Worm (Caenorhabditis elegans): ENCODE measurements around the gene nlp-28.

Gene nlp-28

DNA sequence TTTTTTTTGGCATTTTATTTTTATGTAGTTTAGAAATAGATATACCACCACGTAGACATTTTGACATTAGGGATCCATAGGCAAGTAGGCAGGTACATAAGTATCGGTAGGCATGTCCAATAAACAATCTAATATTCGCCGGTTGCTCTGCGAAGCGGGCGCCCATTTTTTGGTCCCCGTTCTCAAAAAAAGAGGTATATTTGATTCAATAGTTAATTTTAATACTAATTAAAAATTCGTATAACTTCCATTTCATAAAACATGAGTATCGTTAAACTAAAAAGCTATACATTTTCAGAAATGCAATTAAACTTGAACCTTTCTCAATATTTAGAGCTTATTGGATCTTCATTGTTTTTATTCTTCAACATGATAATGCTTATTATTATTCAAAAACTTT lies 10.7 kb upstream of the nlp-28 start, which contains the start of gene str-83:
TSS of gene str-83 (plus strand) at position 301 of the 400 bp plus-strand sequence.
- no peak for TF ChIP-seq blmp-1 (tag; optimal IDR thresholded peaks at IDR 0.05)
- no peak for TF ChIP-seq ceh-8 (GFP tag; optimal IDR thresholded peaks at IDR 0.05)
- no peak for TF ChIP-seq aly-2 (tag; optimal IDR thresholded peaks at IDR 0.05)
- TF ChIP-seq pqm-1 (tag; optimal IDR thresholded peaks at IDR 0.05) = no peak
- TF ChIP-seq lir-3 (tag; optimal IDR thresholded peaks at IDR 0.05; ENCODE audit: poor library complexity) = no peak
- TF ChIP-seq dsc-1 (tag; optimal IDR thresholded peaks at IDR 0.05) = no peak
- TF ChIP-seq nhr-11 (tag; optimal IDR thresholded peaks at IDR 0.05) = no peak
- TF ChIP-seq fos-1 (tag; optimal IDR thresholded peaks at IDR 0.05) = no peak
- no peak for TF ChIP-seq ceh-63 (GFP tag; optimal IDR thresholded peaks at IDR 0.05)
- TF ChIP-seq nhr-76 (tag; optimal IDR thresholded peaks at IDR 0.05) = no peak
- TF ChIP-seq mdl-1 (tag; optimal IDR thresholded peaks at IDR 0.05) = no peak
- TF ChIP-seq C16A3.4 (tag; optimal IDR thresholded peaks at IDR 0.05) = no peak
- no peak for TF ChIP-seq irx-1 (tag; optimal IDR thresholded peaks at IDR 0.05)
- TF ChIP-seq unc-130 (tag; optimal IDR thresholded peaks at IDR 0.05) = no peak
- no peak for TF ChIP-seq ama-1 (optimal IDR thresholded peaks at IDR 0.05)

ce11 chrV:3979053-3979452 lies 8.6 kb upstream of the nlp-28 start, which contains the start of gene nlp-34:
Gene nlp-34 (minus strand): TSS chrV:3979134.
- TF ChIP-seq nhr-20 (tag; optimal IDR thresholded peaks at IDR 0.05) = no peak
- TF ChIP-seq nhr-85 (tag) = peak; percentile 73

ce11 chrV:3979819-3980218 lies 7.9 kb upstream of the nlp-28 start, which contains the start of gene nlp-31:
Gene nlp-31 (plus strand): TSS chrV:3980055.
- peak; percentile 29 for TF ChIP-seq nhr-90 (tag; optimal IDR thresholded peaks at IDR 0.05; ENCODE audit: poor library complexity)
- TF ChIP-seq elt-3 (tag; optimal IDR thresholded peaks at IDR 0.05) = peak; percentile 64 to 97 (median 96)
- TF ChIP-seq lin-35 (GFP tag; optimal IDR thresholded peaks at IDR 0.05) = peak in 1 of 2 experiments; percentile 43
- TF ChIP-seq lin-15B (tag; optimal IDR thresholded peaks at IDR 0.05) = no peak
- no peak for TF ChIP-seq aha-1 (tag; optimal IDR thresholded peaks at IDR 0.05)
- TF ChIP-seq unc-30 (tag; optimal IDR thresholded peaks at IDR 0.05) = no peak
- peak; percentile 23 for TF ChIP-seq jun-1 (tag; optimal IDR thresholded peaks at IDR 0.05)
- peak; percentile 27 for TF ChIP-seq tbx-2 (tag; optimal IDR thresholded peaks at IDR 0.05)
- TF ChIP-seq ztf-4 (tag; optimal IDR thresholded peaks at IDR 0.05) = peak; percentile 27
- peak; percentile 88 for TF ChIP-seq nhr-20 (tag; optimal IDR thresholded peaks at IDR 0.05)
- no peak for TF ChIP-seq tlp-1 (tag; optimal IDR thresholded peaks at IDR 0.05)
- peak; percentile 80 for TF ChIP-seq nhr-71 (tag; optimal IDR thresholded peaks at IDR 0.05)
- TF ChIP-seq mep-1 (tag; optimal IDR thresholded peaks at IDR 0.05) = peak; percentile 10
- TF ChIP-seq nhr-76 (tag; optimal IDR thresholded peaks at IDR 0.05) = no peak
- TF ChIP-seq lsy-2 (tag; optimal IDR thresholded peaks at IDR 0.05) = peak in 1 of 2 experiments; percentile 21
- no peak for TF ChIP-seq mab-9 (GFP tag; IDR thresholded peaks at IDR 0.05)
- peak; percentile 97 for TF ChIP-seq nhr-85 (tag)
- peak; percentile 73 for TF ChIP-seq lin-14 (GFP tag; optimal IDR thresholded peaks at IDR 0.05)
- no peak for TF ChIP-seq hlh-17 (GFP tag; optimal IDR thresholded peaks at IDR 0.05; ENCODE audit: borderline replicate concordance)
- TF ChIP-seq snu-23 (GFP tag; optimal IDR thresholded peaks at IDR 0.05) = peak; percentile 27
- TF ChIP-seq ets-5 (GFP tag; IDR thresholded peaks at IDR 0.05) = no peak
- peak; percentile 89 for TF ChIP-seq blmp-1 (tag; optimal IDR thresholded peaks at IDR 0.05)
- TF ChIP-seq nhr-19 (GFP tag; conservative IDR thresholded peaks at IDR 0.05) = 0 out of 2 replicates have a peak, but pooled peaks have one; percentile 29
- peak in 1 of 2 experiments; percentile 41 for TF ChIP-seq mdl-1 (tag; optimal IDR thresholded peaks at IDR 0.05)
- TF ChIP-seq nhr-237 (tag; optimal IDR thresholded peaks at IDR 0.05) = peak; percentile 12

DNA sequence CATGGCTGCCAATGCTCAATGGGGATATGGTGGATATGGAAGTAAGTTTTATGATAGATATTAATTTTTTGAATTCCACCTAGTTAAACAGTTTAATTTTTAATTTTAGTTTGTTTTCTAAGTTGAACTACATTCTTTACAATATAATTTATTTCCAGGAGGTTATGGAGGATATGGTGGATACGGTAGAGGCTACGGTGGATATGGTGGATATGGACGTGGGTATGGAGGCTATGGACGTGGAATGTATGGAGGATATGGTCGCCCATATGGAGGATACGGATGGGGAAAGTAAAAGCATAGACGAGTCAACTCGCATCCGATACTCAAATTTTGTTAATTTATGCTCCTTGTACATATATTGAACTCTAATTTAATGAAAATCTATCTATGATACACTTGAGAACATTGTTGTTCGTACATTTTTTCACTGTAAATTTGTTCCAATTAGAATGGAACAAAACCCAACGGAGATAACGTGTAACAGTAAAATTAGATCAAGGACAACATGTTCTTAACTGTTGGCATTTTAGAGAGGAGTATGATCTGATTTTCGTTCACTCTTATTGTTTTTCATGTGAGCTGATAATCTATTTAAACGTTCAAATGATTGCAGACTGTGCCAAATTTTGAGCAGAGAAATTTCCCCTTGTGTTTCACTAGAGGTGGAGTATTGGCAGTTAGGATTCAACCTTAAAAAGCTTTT lies 7.3 kb upstream of the nlp-28 start:
- TF ChIP-seq nhr-19 (GFP tag; conservative IDR thresholded peaks at IDR 0.05) = no peak
- TF ChIP-seq ama-1 (optimal IDR thresholded peaks at IDR 0.05) = no peak
- no peak for TF ChIP-seq dpl-1 (GFP tag; optimal IDR thresholded peaks at IDR 0.05)
- TF ChIP-seq unc-86 (tag; optimal IDR thresholded peaks at IDR 0.05) = no peak
- TF ChIP-seq ztf-4 (tag; optimal IDR thresholded peaks at IDR 0.05) = no peak
- no peak for TF ChIP-seq snpc-4 (tag; optimal IDR thresholded peaks at IDR 0.05)
- no peak for TF ChIP-seq pax-3 (tag; optimal IDR thresholded peaks at IDR 0.05)
- no peak for TF ChIP-seq zag-1 (tag; optimal IDR thresholded peaks at IDR 0.05)
- no peak for TF ChIP-seq nhr-85 (tag)
- TF ChIP-seq hpl-2 (GFP tag; optimal IDR thresholded peaks at IDR 0.05) = no peak
- TF ChIP-seq ztf-11 (tag; optimal IDR thresholded peaks at IDR 0.05) = no peak
- no peak for TF ChIP-seq zip-4 (GFP tag; optimal IDR thresholded peaks at IDR 0.05)
- TF ChIP-seq unc-98 (GFP tag; IDR thresholded peaks at IDR 0.05) = no peak
- no peak for TF ChIP-seq unc-62 (GFP tag; optimal IDR thresholded peaks at IDR 0.05)
- TF ChIP-seq rnt-1 (tag; optimal IDR thresholded peaks at IDR 0.05) = no peak

All from whole organism, L1 larva.